Fruit fly (Drosophila melanogaster): ENCODE results near the gene CG14671.

Gene CG14671

dm6 chr3R:5568590-5568989, 4.0 kb upstream of the CG14671 start, which contains the start of the genes CG2931 and Rheb (continued):
- TF ChIP-seq CG11504 (tag; optimal IDR thresholded peaks at IDR 0.05) (no peak), CG18476 (GFP tag; optimal IDR thresholded peaks at IDR 0.05) (peak; percentile 43), Xbp1 (GFP tag; optimal IDR thresholded peaks at IDR 0.05) (peak; percentile 77), Mes4 (GFP tag; optimal IDR thresholded peaks at IDR 0.05) (no peak), Lpt (GFP tag; optimal IDR thresholded peaks at IDR 0.05) (no peak), prd (optimal IDR thresholded peaks at IDR 0.05) (no peak), prd (GFP tag; IDR thresholded peaks at IDR 0.05) (peak; percentile 82), CG11723 (GFP tag; optimal IDR thresholded peaks at IDR 0.05) (peak; percentile 8), CG6683 (GFP tag; optimal IDR thresholded peaks at IDR 0.05) (peak; percentile 8), sna (GFP tag; IDR thresholded peaks at IDR 0.05; ENCODE audit: partially characterized antibody) (peak; percentile 89), crol (GFP tag; IDR thresholded peaks at IDR 0.05) (no peak), kay (GFP tag; optimal IDR thresholded peaks at IDR 0.05) (peak; percentile 51), abd-A (tag; optimal IDR thresholded peaks at IDR 0.05) (no peak), cwo (GFP tag; optimal IDR thresholded peaks at IDR 0.05) (no peak), zfh1 (GFP tag; IDR thresholded peaks at IDR 0.05) (peak; percentile 66; the same call in 2 of the 3 replicates), CG13123 (GFP tag; optimal IDR thresholded peaks at IDR 0.05) (peak; percentile 48), eyg (GFP tag; optimal IDR thresholded peaks at IDR 0.05) (no peak), CG17328 (GFP tag; IDR thresholded peaks at IDR 0.05) (peak; percentile 49), CG7745 (tag; optimal IDR thresholded peaks at IDR 0.05) (no peak), Max (GFP tag; optimal IDR thresholded peaks at IDR 0.05) (peak; percentile 66), CG8478 (optimal IDR thresholded peaks at IDR 0.05) (no peak), nerfin-1 (tag; optimal IDR thresholded peaks at IDR 0.05) (peak; percentile 27), CG10543 (GFP tag; optimal IDR thresholded peaks at IDR 0.05) (peak; percentile 49), CG30431 (GFP tag; optimal IDR thresholded peaks at IDR 0.05) (no peak), CG12659 (GFP tag; optimal IDR thresholded peaks at IDR 0.05) (peak; percentile 88), CG4854 (GFP tag; optimal IDR thresholded peaks at IDR 0.05) (peak; percentile 27), HLH3B (GFP tag; IDR thresholded peaks at IDR 0.05) (0 out of 2 replicates have a peak, but pooled peaks have one; percentile 35), corto (GFP tag; optimal IDR thresholded peaks at IDR 0.05) (peak; percentile 41), Ptx1 (GFP tag; IDR thresholded peaks at IDR 0.05) (peak; percentile 79), Oaz (GFP tag; IDR thresholded peaks at IDR 0.05) (peak; percentile 49; the same call in 1 of the 2 replicates), Neu2 (GFP tag; optimal IDR thresholded peaks at IDR 0.05; ENCODE audit: borderline replicate concordance) (no peak), toy (GFP tag; IDR thresholded peaks at IDR 0.05) (no peak), Med (GFP tag) (peak; percentile 92), unpg (GFP tag; optimal IDR thresholded peaks at IDR 0.05) (peak; percentile 69), CG2889 (GFP tag; IDR thresholded peaks at IDR 0.05) (no peak), vvl (GFP tag; IDR thresholded peaks at IDR 0.05) (peak; percentile 74), Spps (tag; optimal IDR thresholded peaks at IDR 0.05) (peak; percentile 23), HHEX (GFP tag; optimal IDR thresholded peaks at IDR 0.05) (peak; percentile 27), CG2116 (GFP tag; optimal IDR thresholded peaks at IDR 0.05) (peak; percentile 83), vnd (GFP tag; IDR thresholded peaks at IDR 0.05; ENCODE audit: partially characterized antibody) (peak; percentile 74), CG17568 (GFP tag; optimal IDR thresholded peaks at IDR 0.05) (no peak), tll (GFP tag; optimal IDR thresholded peaks at IDR 0.05) (no peak), odd (GFP tag; optimal IDR thresholded peaks at IDR 0.05) (no peak), Abd-B (GFP tag; optimal IDR thresholded peaks at IDR 0.05) (peak; percentile 74), ash1 (GFP tag; optimal IDR thresholded peaks at IDR 0.05) (no peak), danr (GFP tag; IDR thresholded peaks at IDR 0.05) (peak; percentile 36; the same call in 1 of the 2 replicates), dan (GFP tag; IDR thresholded peaks at IDR 0.05) (no peak), lbe (GFP tag; optimal IDR thresholded peaks at IDR 0.05) (peak; percentile 30), CG1603 (tag; optimal IDR thresholded peaks at IDR 0.05) (peak; percentile 80), CG8944 (GFP tag; optimal IDR thresholded peaks at IDR 0.05) (no peak), fru (optimal IDR thresholded peaks at IDR 0.05) (no peak)
